Fruit fly (Drosophila melanogaster): ENCODE results near the gene CG32278.
A peak's percentile ranks its signal among the peaks of the same experiment; 100 is the strongest.

Gene CG32278

dm6 chr3L:3187263-3187662, 18.2 kb downstream of the CG32278 start, which contains the start of gene CG14957:
TSS of gene CG14957 (plus strand) at chr3L:3187563.
- no peak for TF ChIP-seq CG4496 (GFP tag; IDR thresholded peaks at IDR 0.05)

DNA sequence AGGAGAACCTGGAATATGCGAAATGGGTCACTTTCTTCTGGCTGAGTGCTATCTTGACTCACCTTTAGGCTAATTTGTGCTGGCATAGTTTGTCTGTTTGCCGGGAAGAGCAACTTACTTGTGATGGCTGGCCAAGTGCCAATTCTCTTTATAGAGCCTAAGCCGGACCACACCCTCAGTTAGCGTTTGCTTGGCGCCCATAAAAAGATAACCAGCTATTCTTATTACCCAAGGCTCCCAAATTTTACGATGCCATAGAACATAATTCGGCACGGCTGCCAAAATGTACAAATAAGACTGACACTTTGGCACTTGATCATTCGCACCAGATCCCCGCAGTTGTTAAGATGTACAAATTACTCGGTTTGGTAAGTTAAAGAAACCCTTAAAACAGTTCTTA, 20.6 kb downstream of the CG32278 start, which contains the start of the genes CG42525 and CG14958:
Gene CG42525, minus strand, starts transcription at position 101 of the 400 bp plus-strand sequence.
Gene CG14958, plus strand, starts transcription at position 332 of the 400 bp plus-strand sequence.
- TF ChIP-seq CG34367 (tag; optimal IDR thresholded peaks at IDR 0.05) (no peak), CG10348 (GFP tag; IDR thresholded peaks at IDR 0.05) (no peak), D1 (tag; optimal IDR thresholded peaks at IDR 0.05) (no peak), Pif1A (GFP tag; optimal IDR thresholded peaks at IDR 0.05) (no peak), CG13204 (GFP tag; optimal IDR thresholded peaks at IDR 0.05) (no peak), CG15710 (tag; optimal IDR thresholded peaks at IDR 0.05) (no peak), rn (GFP tag; IDR thresholded peaks at IDR 0.05) (no peak), fd96Ca (GFP tag; IDR thresholded peaks at IDR 0.05) (no peak), CG17806 (tag; optimal IDR thresholded peaks at IDR 0.05) (no peak), CG14655 (GFP tag; optimal IDR thresholded peaks at IDR 0.05) (no peak), CG8159 (tag; optimal IDR thresholded peaks at IDR 0.05) (no peak)

DNA sequence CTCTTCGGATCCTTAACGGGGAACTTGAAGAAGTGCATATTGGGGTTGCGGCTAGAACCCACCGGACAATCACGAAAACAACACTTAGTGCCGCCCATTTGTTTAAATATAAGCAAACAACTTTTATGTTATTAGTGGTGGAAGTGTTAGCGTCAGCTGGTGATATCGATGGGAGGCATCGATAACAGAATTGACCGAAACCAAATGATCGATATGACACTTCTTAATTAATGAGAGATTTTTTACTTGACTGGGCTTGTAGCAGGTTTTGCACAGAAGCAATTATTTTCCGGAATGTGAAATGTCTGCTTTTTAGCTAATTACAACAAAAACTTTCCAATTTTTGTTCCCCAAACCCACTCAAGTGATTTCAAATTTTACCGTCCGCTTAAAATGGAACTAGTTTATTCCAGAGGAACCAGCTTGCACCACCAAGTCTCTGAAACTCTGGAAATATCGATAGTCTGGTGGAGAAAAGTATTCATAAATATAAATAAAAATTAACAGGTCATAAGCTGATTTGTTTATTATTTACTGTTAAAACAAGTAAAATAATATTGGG, 23.3 kb downstream of the CG32278 start, which contains the start of gene CG14965:
Gene CG14965, minus strand, starts transcription at position 159 of the 562 bp plus-strand sequence.
- TF ChIP-seq Pif1A (GFP tag; optimal IDR thresholded peaks at IDR 0.05) (no peak), gl (tag; optimal IDR thresholded peaks at IDR 0.05) (no peak), CG9948 (tag; optimal IDR thresholded peaks at IDR 0.05) (no peak), CG12605 (GFP tag; IDR thresholded peaks at IDR 0.05) (no peak), CG4496 (GFP tag; IDR thresholded peaks at IDR 0.05) (no peak), Pif1B (GFP tag; optimal IDR thresholded peaks at IDR 0.05) (no peak), CG17806 (tag; optimal IDR thresholded peaks at IDR 0.05) (no peak), CG10348 (GFP tag; IDR thresholded peaks at IDR 0.05) (no peak), CG15710 (tag; optimal IDR thresholded peaks at IDR 0.05) (no peak), CG13204 (GFP tag; optimal IDR thresholded peaks at IDR 0.05) (no peak), rn (GFP tag; IDR thresholded peaks at IDR 0.05) (no peak), CG8301 (tag; optimal IDR thresholded peaks at IDR 0.05) (no peak)

DNA sequence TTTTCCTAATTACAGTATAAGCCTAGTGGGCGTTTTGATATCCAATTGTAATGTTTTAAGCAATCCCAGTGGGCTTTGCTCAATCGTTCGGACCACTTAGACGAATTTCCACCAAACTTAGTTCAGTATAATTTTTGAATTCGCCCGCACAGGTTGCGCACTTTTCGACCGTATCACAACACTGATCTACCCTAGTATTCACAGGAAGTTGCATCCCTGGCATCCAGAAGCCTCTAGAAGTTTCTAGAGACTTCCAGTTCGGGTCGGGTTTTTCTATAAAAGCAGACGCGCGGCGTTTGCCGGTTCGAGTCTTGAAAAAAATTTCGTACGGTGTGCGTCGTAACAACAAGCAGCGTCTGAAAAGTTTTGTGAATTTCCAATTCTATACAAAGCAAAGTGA, 23.8 kb downstream of the CG32278 start, which contains the start of gene Hsp83:
Gene Hsp83, plus strand, starts transcription at position 58 of the 400 bp plus-strand sequence.
- TF ChIP-seq D1 (tag; optimal IDR thresholded peaks at IDR 0.05) = no peak
- peak; percentile 95 for TF ChIP-seq gl (tag; optimal IDR thresholded peaks at IDR 0.05)
- TF ChIP-seq CG34367 (tag; optimal IDR thresholded peaks at IDR 0.05) = peak; percentile 89
- TF ChIP-seq CG15710 (tag; optimal IDR thresholded peaks at IDR 0.05) = peak; percentile 76
- peak; percentile 97 for TF ChIP-seq Snoo (tag; optimal IDR thresholded peaks at IDR 0.05)
- TF ChIP-seq fd96Ca (GFP tag; IDR thresholded peaks at IDR 0.05) = peak; percentile 72; the same call in 2 of the 3 replicates
- no peak for TF ChIP-seq CG14655 (GFP tag; optimal IDR thresholded peaks at IDR 0.05)
- no peak for TF ChIP-seq rn (GFP tag; IDR thresholded peaks at IDR 0.05)
- TF ChIP-seq CG12605 (GFP tag; IDR thresholded peaks at IDR 0.05) = peak; percentile 94
- TF ChIP-seq CG13204 (GFP tag; optimal IDR thresholded peaks at IDR 0.05) = peak; percentile 95
- TF ChIP-seq CG4496 (GFP tag; IDR thresholded peaks at IDR 0.05) = peak; percentile 95
- peak; percentile 94 for TF ChIP-seq Ets98B (GFP tag; IDR thresholded peaks at IDR 0.05)
- peak; percentile 92 for TF ChIP-seq Pif1B (GFP tag; optimal IDR thresholded peaks at IDR 0.05)
- TF ChIP-seq CG17806 (tag; optimal IDR thresholded peaks at IDR 0.05) = peak; percentile 65
- TF ChIP-seq CG8301 (tag; optimal IDR thresholded peaks at IDR 0.05) = no peak
- peak; percentile 22 for TF ChIP-seq EcR (GFP tag; optimal IDR thresholded peaks at IDR 0.05)
- TF ChIP-seq CG9948 (tag; optimal IDR thresholded peaks at IDR 0.05) = peak; percentile 58
- TF ChIP-seq CG10348 (GFP tag; IDR thresholded peaks at IDR 0.05) = no peak
- TF ChIP-seq Pif1A (GFP tag; optimal IDR thresholded peaks at IDR 0.05) = peak; percentile 96
- TF ChIP-seq CG32121 (GFP tag; IDR thresholded peaks at IDR 0.05) = peak; percentile 87
- peak; percentile 72 for TF ChIP-seq CG8159 (tag; optimal IDR thresholded peaks at IDR 0.05)

DNA sequence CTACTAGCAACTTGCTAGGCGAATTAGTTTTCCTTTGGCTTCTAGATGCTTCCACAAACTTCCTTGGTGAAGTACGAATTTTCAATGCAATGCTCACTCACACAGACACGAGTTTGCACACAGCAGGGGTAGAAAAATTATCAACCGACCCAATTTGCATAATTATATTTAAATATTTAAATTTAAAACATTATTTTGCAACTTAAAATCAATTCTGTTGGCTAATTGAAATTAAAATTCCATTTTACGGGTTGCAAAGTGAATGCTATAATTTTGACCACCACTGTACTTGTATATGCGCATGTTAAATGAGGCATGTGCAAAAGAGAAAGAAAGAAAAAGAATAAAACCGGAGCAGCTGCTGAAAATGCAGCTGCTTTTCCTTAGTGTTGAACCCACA, 25.0 kb downstream of the CG32278 start:
- peak; percentile 98 for TF ChIP-seq Pif1A (GFP tag; optimal IDR thresholded peaks at IDR 0.05)
- TF ChIP-seq CG4496 (GFP tag; IDR thresholded peaks at IDR 0.05) = peak; percentile 99
- TF ChIP-seq CG8159 (tag; optimal IDR thresholded peaks at IDR 0.05) = peak; percentile 94
- peak; percentile 97 for TF ChIP-seq CG8301 (tag; optimal IDR thresholded peaks at IDR 0.05)
- TF ChIP-seq CG10348 (GFP tag; IDR thresholded peaks at IDR 0.05) = peak; percentile 84
- peak; percentile 99 for TF ChIP-seq CG12605 (GFP tag; IDR thresholded peaks at IDR 0.05)
- TF ChIP-seq CG32121 (GFP tag; IDR thresholded peaks at IDR 0.05) = peak; percentile 98
- TF ChIP-seq gl (tag; optimal IDR thresholded peaks at IDR 0.05) = peak; percentile 88
- no peak for TF ChIP-seq EcR (GFP tag; optimal IDR thresholded peaks at IDR 0.05)
- TF ChIP-seq CG13204 (GFP tag; optimal IDR thresholded peaks at IDR 0.05) = peak; percentile 55
- peak; percentile 96 for TF ChIP-seq rn (GFP tag; IDR thresholded peaks at IDR 0.05)
- TF ChIP-seq CG9948 (tag; optimal IDR thresholded peaks at IDR 0.05) = peak; percentile 93
- peak; percentile 98 for TF ChIP-seq Pif1B (GFP tag; optimal IDR thresholded peaks at IDR 0.05)
- TF ChIP-seq CG17806 (tag; optimal IDR thresholded peaks at IDR 0.05) = peak; percentile 96
- peak; percentile 96 for TF ChIP-seq CG14655 (GFP tag; optimal IDR thresholded peaks at IDR 0.05)
- peak; percentile 95 for TF ChIP-seq fd96Ca (GFP tag; IDR thresholded peaks at IDR 0.05)
- TF ChIP-seq Snoo (tag; optimal IDR thresholded peaks at IDR 0.05) = peak; percentile 94
- peak; percentile 92 for TF ChIP-seq CG15710 (tag; optimal IDR thresholded peaks at IDR 0.05)
- peak; percentile 98 for TF ChIP-seq Ets98B (GFP tag; IDR thresholded peaks at IDR 0.05)
- TF ChIP-seq CG34367 (tag; optimal IDR thresholded peaks at IDR 0.05) = peak; percentile 96
- no peak for TF ChIP-seq D1 (tag; optimal IDR thresholded peaks at IDR 0.05)

dm6 chr3L:3197464-3197863, 28.4 kb downstream of the CG32278 start, which contains the start of gene CG14966:
TSS of gene CG14966 (minus strand) at chr3L:3197631.
- TF ChIP-seq CG12605 (GFP tag; IDR thresholded peaks at IDR 0.05) = 0 out of 2 replicates have a peak, but pooled peaks have one; percentile 19
- peak; percentile 6 for TF ChIP-seq gl (tag; optimal IDR thresholded peaks at IDR 0.05)
- no peak for TF ChIP-seq CG4496 (GFP tag; IDR thresholded peaks at IDR 0.05)
